Worm (Caenorhabditis elegans): ENCODE data around the gene Y75B12B.13.
A peak's percentile ranks its signal among the peaks of the same experiment; 100 is the strongest.

Gene Y75B12B.13

ce11 chrV:15184097-15185040 lies 9.4 kb downstream of the Y75B12B.13 start, which contains the start of gene Y75B12B.1 (continued):
- TF ChIP-seq unc-62 (GFP tag; optimal IDR thresholded peaks at IDR 0.05) (no peak), dox-1 (GFP tag; IDR thresholded peaks at IDR 0.05) (peak; percentile 68), athp-1 (tag; optimal IDR thresholded peaks at IDR 0.05) (peak; percentile 94), T26A5.8 (tag; optimal IDR thresholded peaks at IDR 0.05) (no peak), lin-35 (GFP tag; optimal IDR thresholded peaks at IDR 0.05) (peak in 2 of 3 experiments; percentile 37 to 39)

ce11 chrV:15182407-15182806 lies 11.4 kb downstream of the Y75B12B.13 start, which contains the start of gene fbxa-84:
Gene fbxa-84, plus strand, starts transcription at chrV:15182440.
- TF ChIP-seq lin-26 (GFP tag; IDR thresholded peaks at IDR 0.05) (no peak), nhr-80 (tag; optimal IDR thresholded peaks at IDR 0.05) (peak; percentile 50)

- TF ChIP-seq snpc-1.1 (tag; optimal IDR thresholded peaks at IDR 0.05; ENCODE audit: insufficient read depth) = no peak
- no peak for TF ChIP-seq akir-1 (GFP tag; optimal IDR thresholded peaks at IDR 0.05)
- TF ChIP-seq unc-62 (GFP tag; optimal IDR thresholded peaks at IDR 0.05) = no peak
- TF ChIP-seq ztf-26 (tag; optimal IDR thresholded peaks at IDR 0.05) = no peak
- no peak for TF ChIP-seq tlf-1 (GFP tag; optimal IDR thresholded peaks at IDR 0.05)
- no peak for TF ChIP-seq hlh-12 (tag; optimal IDR thresholded peaks at IDR 0.05)
- TF ChIP-seq bed-2 (GFP tag; IDR thresholded peaks at IDR 0.05) = no peak
- TF ChIP-seq B0035.1 (tag; optimal IDR thresholded peaks at IDR 0.05) = no peak
- TF ChIP-seq Y56A3A.18 (GFP tag; IDR thresholded peaks at IDR 0.05) = no peak
- no peak for TF ChIP-seq let-607 (tag; optimal IDR thresholded peaks at IDR 0.05)
- no peak for TF ChIP-seq ceh-100 (GFP tag; IDR thresholded peaks at IDR 0.05)
These were observed 11.9 kb downstream of the Y75B12B.13 start for ce11 chrV:15181899-15182298.

ce11 chrV:15179757-15180156 lies 14.1 kb downstream of the Y75B12B.13 start, which contains the start of gene T09F5.10:
Gene T09F5.10, plus strand, starts transcription at chrV:15180057.
- TF ChIP-seq tlf-1 (GFP tag; optimal IDR thresholded peaks at IDR 0.05) (no peak), nhr-90 (tag; optimal IDR thresholded peaks at IDR 0.05) (no peak), snpc-3.4 (tag; optimal IDR thresholded peaks at IDR 0.05) (no peak), aptf-2 (GFP tag; conservative IDR thresholded peaks at IDR 0.05) (no peak), ceh-40 (GFP tag; IDR thresholded peaks at IDR 0.05) (no peak), nfya-1 (tag; optimal IDR thresholded peaks at IDR 0.05; ENCODE audit: borderline replicate concordance, insufficient read depth) (no peak), egl-44 (GFP tag; IDR thresholded peaks at IDR 0.05) (no peak), nfyb-1 (GFP tag; IDR thresholded peaks at IDR 0.05) (no peak), ama-1 (optimal IDR thresholded peaks at IDR 0.05) (no peak), ama-1 (GFP tag; optimal IDR thresholded peaks at IDR 0.05) (no peak), hrde-1 (tag; optimal IDR thresholded peaks at IDR 0.05; ENCODE audit: borderline replicate concordance) (no peak)

- TF ChIP-seq snpc-3.4 (tag; optimal IDR thresholded peaks at IDR 0.05) (no peak), zim-3 (tag; optimal IDR thresholded peaks at IDR 0.05) (no peak), B0336.3 (GFP tag; IDR thresholded peaks at IDR 0.05) (no peak), gei-17 (GFP tag; optimal IDR thresholded peaks at IDR 0.05) (no peak), ama-1 (optimal IDR thresholded peaks at IDR 0.05) (no peak), ama-1 (GFP tag; optimal IDR thresholded peaks at IDR 0.05) (no peak), nhr-120 (GFP tag; IDR thresholded peaks at IDR 0.05) (no peak), nfya-1 (tag; optimal IDR thresholded peaks at IDR 0.05; ENCODE audit: borderline replicate concordance, insufficient read depth) (no peak), ztf-3 (GFP tag; optimal IDR thresholded peaks at IDR 0.05) (no peak), Y53G8AR.9 (GFP tag; conservative IDR thresholded peaks at IDR 0.05) (no peak), F10E7.11 (tag; optimal IDR thresholded peaks at IDR 0.05) (no peak), ceh-91 (GFP tag; IDR thresholded peaks at IDR 0.05) (no peak), F49E8.2 (tag; optimal IDR thresholded peaks at IDR 0.05; ENCODE audit: insufficient read depth) (no peak), repo-1 (tag; optimal IDR thresholded peaks at IDR 0.05) (no peak), let-526 (GFP tag; IDR thresholded peaks at IDR 0.05) (no peak), aptf-2 (GFP tag; conservative IDR thresholded peaks at IDR 0.05) (no peak), cebp-1 (GFP tag; IDR thresholded peaks at IDR 0.05) (no peak), cebp-1 (tag; optimal IDR thresholded peaks at IDR 0.05) (no peak)
These were observed 18.4 kb downstream of the Y75B12B.13 start, which contains the start of gene clec-47 for ce11 chrV:15175459-15175858. Gene clec-47, plus strand, starts transcription at chrV:15175759.
